Worm (Caenorhabditis elegans) whole organism, young adult: ENCODE measurements around the gene C01G10.1.

Experiments used
- B0336.3 ChIP-seq: fragments of 200-800 bp; sonication (Bioruptor generic); IDR thresholded peaks from 2 replicates; pipeline ENCODE4 v1.3.6; 2022; ENCODE audit warnings: missing genetic modification characterization, missing compliant biosample characterization
- C06A6.2 ChIP-seq: fragments of 200-800 bp; sonication (Bioruptor generic); conservative IDR thresholded peaks from 2 replicates; pipeline ENCODE4 v1.3.6; 2022; ENCODE audit warnings: missing genetic modification characterization, missing compliant biosample characterization
- F10E7.11 ChIP-seq: sonication (generic microtip); optimal IDR thresholded peaks from 2 replicates; lab custom pipeline; 2017; ENCODE audit warnings: mild to moderate bottlenecking, missing genetic modification characterization, moderate library complexity, missing compliant biosample characterization
- F37B4.10 ChIP-seq: fragments of 200-800 bp; sonication (Bioruptor generic); IDR thresholded peaks from 2 replicates; pipeline ENCODE4 v1.3.6; 2022; ENCODE audit warnings: missing genetic modification characterization, missing compliant biosample characterization
- F55B11.4 ChIP-seq: sonication (generic microtip); optimal IDR thresholded peaks from 2 replicates; lab custom pipeline; 2016; ENCODE audit warnings: missing compliant biosample characterization, missing genetic modification characterization, borderline replicate concordance; ENCODE audit not compliant: insufficient read depth
- F57A8.1 ChIP-seq: fragments of 200-800 bp; sonication (Bioruptor generic); optimal IDR thresholded peaks from 2 replicates; lab custom pipeline; 2018; ENCODE audit warnings: mild to moderate bottlenecking, missing genetic modification characterization, moderate library complexity, missing compliant biosample characterization
- F57C9.4 ChIP-seq: sonication (generic microtip); optimal IDR thresholded peaks from 2 replicates; lab custom pipeline; 2017; ENCODE audit warnings: mild to moderate bottlenecking, missing genetic modification characterization, missing compliant biosample characterization
- Y67H2A.10 ChIP-seq: fragments of 200-800 bp; sonication (Bioruptor generic); conservative IDR thresholded peaks from 2 replicates; pipeline ENCODE4 v1.3.6; 2022; ENCODE audit warnings: missing genetic modification reagents, missing genetic modification characterization, missing compliant biosample characterization
- Y79H2A.3 ChIP-seq: fragments of 200-800 bp; sonication (Bioruptor generic); conservative IDR thresholded peaks from 2 replicates; pipeline ENCODE4 v1.3.6; 2022; ENCODE audit warnings: missing genetic modification reagents, missing genetic modification characterization, missing compliant biosample characterization
- Y95B8A.8 ChIP-seq: fragments of 200-800 bp; sonication (Bioruptor generic); IDR thresholded peaks from 2 replicates; pipeline ENCODE4 v1.3.6; 2022; ENCODE audit warnings: missing genetic modification reagents, missing genetic modification characterization, missing compliant biosample characterization
- akir-1 ChIP-seq: fragments of 200-800 bp; sonication (Bioruptor generic); optimal IDR thresholded peaks from 2 replicates; lab custom pipeline; 2018; ENCODE audit warnings: mild to moderate bottlenecking, missing genetic modification characterization, moderate library complexity, missing compliant biosample characterization
- ama-1 ChIP-seq, 3 experiments: fragments of 150-350 bp in 1 of 3; sonication (generic microtip) in 2 of 3; optimal IDR thresholded peaks; 2 replicates each; lab custom pipeline; 2014 to 2018; ENCODE audit warnings: missing biosample characterization in 2 of 3, missing genetic modification characterization in 2 of 3, missing genetic modification reagents in 2 of 3
- athp-1 ChIP-seq: sonication (generic microtip); optimal IDR thresholded peaks from 2 replicates; lab custom pipeline; 2017; ENCODE audit warnings: mild to moderate bottlenecking, missing genetic modification characterization, missing compliant biosample characterization
- attf-3 ChIP-seq: fragments of 200-800 bp; sonication (Bioruptor generic); conservative IDR thresholded peaks from 2 replicates; pipeline ENCODE4 v1.3.6; 2022; ENCODE audit warnings: missing genetic modification reagents, missing genetic modification characterization, missing compliant biosample characterization
- attf-5 ChIP-seq: fragments of 200-800 bp; sonication (Bioruptor generic); optimal IDR thresholded peaks from 2 replicates; lab custom pipeline; 2018; ENCODE audit warnings: mild to moderate bottlenecking, missing genetic modification characterization, missing compliant biosample characterization
- cebp-2 ChIP-seq: fragments of 200-800 bp; sonication (Bioruptor generic); IDR thresholded peaks from 2 replicates; pipeline ENCODE4 v1.3.6; 2022; ENCODE audit warnings: missing genetic modification characterization, missing compliant biosample characterization
- ceh-27 ChIP-seq: fragments of 200-800 bp; sonication (Bioruptor generic); optimal IDR thresholded peaks from 2 replicates; lab custom pipeline; 2018; ENCODE audit warnings: mild to moderate bottlenecking, missing genetic modification characterization, moderate library complexity, missing compliant biosample characterization
- dpff-1 ChIP-seq: sonication (generic microtip); optimal IDR thresholded peaks from 2 replicates; lab custom pipeline; 2017; ENCODE audit warnings: mild to moderate bottlenecking, missing genetic modification characterization, missing compliant biosample characterization
- dpl-1 ChIP-seq: fragments of 150-350 bp; optimal IDR thresholded peaks from 2 replicates; lab custom pipeline; 2014; ENCODE audit warnings: missing biosample characterization, missing genetic modification reagents, missing genetic modification characterization
- egl-18 ChIP-seq: fragments of 200-800 bp; sonication (Bioruptor generic); IDR thresholded peaks from 2 replicates; pipeline ENCODE4 v1.3.6; 2022; ENCODE audit warnings: missing genetic modification reagents, missing genetic modification characterization, missing compliant biosample characterization
- ets-4 ChIP-seq: fragments of 200-800 bp; sonication (Bioruptor generic); optimal IDR thresholded peaks from 2 replicates; lab custom pipeline; 2018; ENCODE audit warnings: mild to moderate bottlenecking, missing genetic modification characterization, missing compliant biosample characterization
- fkh-3 ChIP-seq: sonication (generic microtip); optimal IDR thresholded peaks from 2 replicates; lab custom pipeline; 2016; ENCODE audit warnings: mild to moderate bottlenecking, missing genetic modification characterization, missing compliant biosample characterization
- gei-17 ChIP-seq: fragments of 200-800 bp; sonication (Bioruptor generic); optimal IDR thresholded peaks from 2 replicates; lab custom pipeline; 2018; ENCODE audit warnings: mild to moderate bottlenecking, missing genetic modification characterization, missing compliant biosample characterization
- him-1 ChIP-seq: sonication (generic microtip); optimal IDR thresholded peaks from 2 replicates; lab custom pipeline; 2016; ENCODE audit warnings: missing genotype, missing genetic modification reagents, missing genetic modification characterization, missing compliant biosample characterization
- hlh-12 ChIP-seq: sonication (generic microtip); optimal IDR thresholded peaks from 2 replicates; lab custom pipeline; 2016; ENCODE audit warnings: missing genetic modification characterization, missing compliant biosample characterization
- hmg-1.2 ChIP-seq: fragments of 200-800 bp; sonication (Bioruptor generic); IDR thresholded peaks from 2 replicates; pipeline ENCODE4 v1.3.6; 2022; ENCODE audit warnings: missing genetic modification reagents, missing genetic modification characterization, missing compliant biosample characterization
- let-526 ChIP-seq: fragments of 200-800 bp; sonication (Bioruptor generic); IDR thresholded peaks from 2 replicates; pipeline ENCODE4 v1.3.6; 2022; ENCODE audit warnings: missing genetic modification reagents, missing genetic modification characterization, missing compliant biosample characterization
- lin-35 ChIP-seq, 3 experiments: fragments of 150-350 bp in 2 of 3; sonication (generic microtip) in 1 of 3; optimal IDR thresholded peaks; 2 replicates each; lab custom pipeline; 2014 to 2018; ENCODE audit warnings: missing biosample characterization in 3 of 3, missing genetic modification characterization in 3 of 3, missing genetic modification reagents in 3 of 3
- lin-54 ChIP-seq: fragments of 200-800 bp; sonication (Bioruptor generic); optimal IDR thresholded peaks from 2 replicates; lab custom pipeline; 2018; ENCODE audit warnings: mild to moderate bottlenecking, missing genetic modification characterization, missing compliant biosample characterization
- madf-3 ChIP-seq: fragments of 200-800 bp; sonication (Bioruptor generic); IDR thresholded peaks from 2 replicates; pipeline ENCODE4 v1.3.6; 2022; ENCODE audit warnings: missing genetic modification reagents, missing genetic modification characterization, missing compliant biosample characterization
- madf-6 ChIP-seq: fragments of 200-800 bp; sonication (Bioruptor generic); IDR thresholded peaks from 2 replicates; pipeline ENCODE4 v1.3.6; 2022; ENCODE audit warnings: missing genetic modification reagents, missing genetic modification characterization, missing compliant biosample characterization
- madf-8 ChIP-seq: fragments of 200-800 bp; sonication (Bioruptor generic); conservative IDR thresholded peaks from 2 replicates; pipeline ENCODE4 v1.3.6; 2022; ENCODE audit warnings: missing genetic modification reagents, missing genetic modification characterization, missing compliant biosample characterization
- mel-28 ChIP-seq: sonication (generic microtip); optimal IDR thresholded peaks from 2 replicates; lab custom pipeline; 2016; ENCODE audit warnings: borderline replicate concordance, mild to moderate bottlenecking, missing genetic modification characterization, missing compliant biosample characterization
- mxl-1 ChIP-seq: sonication (generic microtip); optimal IDR thresholded peaks from 2 replicates; lab custom pipeline; 2016; ENCODE audit warnings: missing genetic modification characterization, missing compliant biosample characterization
- nhr-120 ChIP-seq: fragments of 200-800 bp; sonication (Bioruptor generic); IDR thresholded peaks from 2 replicates; pipeline ENCODE4 v1.3.6; 2022; ENCODE audit warnings: missing genetic modification characterization, missing compliant biosample characterization
- nhr-80 ChIP-seq: sonication (generic microtip); optimal IDR thresholded peaks from 2 replicates; lab custom pipeline; 2016; ENCODE audit warnings: missing genetic modification characterization, missing compliant biosample characterization
- nhr-90 ChIP-seq: sonication (generic microtip); optimal IDR thresholded peaks from 2 replicates; lab custom pipeline; 2016; ENCODE audit warnings: missing genotype, mild to moderate bottlenecking, missing genetic modification characterization, missing compliant biosample characterization
- rcor-1 ChIP-seq: fragments of 200-800 bp; sonication (Bioruptor generic); IDR thresholded peaks from 2 replicates; pipeline ENCODE4 v1.3.6; 2022; ENCODE audit warnings: missing genetic modification reagents, missing genetic modification characterization, missing compliant biosample characterization
- repo-1 ChIP-seq: sonication (generic microtip); optimal IDR thresholded peaks from 2 replicates; lab custom pipeline; 2017; ENCODE audit warnings: mild to moderate bottlenecking, missing genetic modification characterization, missing compliant biosample characterization
- sdz-38 ChIP-seq: sonication (generic microtip); optimal IDR thresholded peaks from 2 replicates; lab custom pipeline; 2016; ENCODE audit warnings: missing genotype, missing genetic modification characterization, missing compliant biosample characterization
- snpc-1.3 ChIP-seq: sonication (generic microtip); optimal IDR thresholded peaks from 2 replicates; lab custom pipeline; 2017; ENCODE audit warnings: missing genetic modification characterization, mild to moderate bottlenecking, missing compliant biosample characterization, antibody characterized with exemption, moderate library complexity, missing genotype, missing genetic modification reagents; ENCODE audit not compliant: insufficient read depth
- snpc-3.4 ChIP-seq: sonication (generic microtip); optimal IDR thresholded peaks from 2 replicates; lab custom pipeline; 2017; ENCODE audit warnings: missing genetic modification characterization, mild to moderate bottlenecking, missing compliant biosample characterization, antibody characterized with exemption, moderate library complexity, missing genotype, missing genetic modification reagents
- tbp1 ChIP-seq: fragments of 200-800 bp; sonication (Bioruptor generic); optimal IDR thresholded peaks from 2 replicates; lab custom pipeline; 2018; ENCODE audit warnings: mild to moderate bottlenecking, missing genetic modification characterization, missing compliant biosample characterization
- tbx-9 ChIP-seq: sonication (generic microtip); optimal IDR thresholded peaks from 2 replicates; lab custom pipeline; 2016; ENCODE audit warnings: borderline replicate concordance, missing genetic modification characterization, inconsistent platforms, missing compliant biosample characterization
- tlf-1 ChIP-seq: fragments of 200-800 bp; sonication (Bioruptor generic); optimal IDR thresholded peaks from 2 replicates; lab custom pipeline; 2018; ENCODE audit warnings: mild to moderate bottlenecking, missing genetic modification characterization, missing compliant biosample characterization
- unc-62 ChIP-seq: fragments of 150-350 bp; optimal IDR thresholded peaks from 2 replicates; lab custom pipeline; 2014; ENCODE audit warnings: missing biosample characterization, missing genetic modification reagents, missing genetic modification characterization
- xnd-1 ChIP-seq: sonication (generic microtip); optimal IDR thresholded peaks from 2 replicates; lab custom pipeline; 2016; ENCODE audit warnings: missing genotype, missing genetic modification reagents, missing genetic modification characterization, missing compliant biosample characterization
- zfh-2 ChIP-seq: fragments of 200-800 bp; sonication (Bioruptor generic); conservative IDR thresholded peaks from 2 replicates; pipeline ENCODE4 v1.3.6; 2022; ENCODE audit warnings: missing genetic modification reagents, missing genetic modification characterization, missing compliant biosample characterization
- ztf-22 ChIP-seq: fragments of 200-800 bp; sonication (Bioruptor generic); optimal IDR thresholded peaks from 2 replicates; lab custom pipeline; 2018; ENCODE audit warnings: mild to moderate bottlenecking, missing genetic modification characterization, moderate library complexity, missing compliant biosample characterization
- ztf-26 ChIP-seq: sonication (generic microtip); optimal IDR thresholded peaks from 2 replicates; lab custom pipeline; 2017; ENCODE audit warnings: missing genetic modification characterization, missing compliant biosample characterization

The C01G10.1 gene

DNA sequence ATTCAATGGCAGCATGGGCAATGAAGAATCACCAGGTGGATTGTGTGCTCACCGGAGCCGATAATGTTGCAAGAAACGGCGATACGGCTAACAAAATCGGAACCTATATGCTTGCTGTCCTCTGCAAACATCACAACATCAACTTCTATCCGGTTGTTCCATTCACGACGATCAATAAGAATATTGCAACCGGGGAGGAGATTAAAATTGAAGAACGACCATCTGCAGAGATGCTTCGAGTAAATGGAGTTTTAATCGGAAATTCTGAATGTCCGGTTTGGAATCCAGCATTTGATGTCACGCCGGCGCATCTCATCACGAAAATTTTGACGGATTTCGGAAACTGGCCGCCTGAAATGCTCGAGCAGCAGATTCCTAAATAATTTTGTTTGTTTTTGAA lies 15.9 kb upstream of the C01G10.1 start (continued):
- TF ChIP-seq him-1 (tag; lab: Kevin White, UChicago): no peak
- peak; percentile 82 for TF ChIP-seq B0336.3 (GFP tag; lab: Robert Waterston, UW)
- TF ChIP-seq akir-1 (GFP tag; lab: Kevin White, UChicago): no peak
- TF ChIP-seq tbp1: peak; percentile 53
- TF ChIP-seq Y95B8A.8 (GFP tag; lab: Robert Waterston, UW): 0 out of 2 replicates have a peak, but pooled peaks have one; percentile 40
- peak; percentile 82 for TF ChIP-seq athp-1 (tag; lab: Kevin White, UChicago)
- TF ChIP-seq ceh-27 (GFP tag; lab: Kevin White, UChicago): no peak
- no peak for TF ChIP-seq snpc-3.4 (tag; lab: Kevin White, UChicago)
- no peak for TF ChIP-seq Y67H2A.10 (GFP tag; lab: Robert Waterston, UW)
- peak; percentile 55 for TF ChIP-seq tlf-1 (GFP tag; lab: Kevin White, UChicago)
- TF ChIP-seq tbx-9 (tag; lab: Kevin White, UChicago): no peak
- TF ChIP-seq ama-1 (optimal IDR thresholded peaks at IDR 0.05; lab: Kevin White, UChicago): peak; percentile 68
- TF ChIP-seq ama-1 (GFP tag; optimal IDR thresholded peaks at IDR 0.05; lab: Kevin White, UChicago): peak in 1 of 2 experiments; percentile 80
- peak; percentile 4 for TF ChIP-seq F57C9.4 (tag; lab: Kevin White, UChicago)
- no peak for TF ChIP-seq nhr-120
- no peak for TF ChIP-seq attf-3 (GFP tag; lab: Robert Waterston, UW)
- TF ChIP-seq madf-8: no peak
- no peak for TF ChIP-seq dpl-1 (GFP tag; lab: Kevin White, UChicago)
- peak; percentile 22 for TF ChIP-seq F10E7.11 (tag; lab: Kevin White, UChicago)
- TF ChIP-seq let-526 (GFP tag; lab: Robert Waterston, UW): no peak
- TF ChIP-seq repo-1: peak; percentile 71
- TF ChIP-seq Y79H2A.3 (GFP tag; lab: Robert Waterston, UW): no peak
- no peak for TF ChIP-seq dpff-1
- no peak for TF ChIP-seq F37B4.10 (GFP tag; lab: Robert Waterston, UW)
- no peak for TF ChIP-seq ets-4
- no peak for TF ChIP-seq F57A8.1 (GFP tag; lab: Kevin White, UChicago)
- peak; percentile 40 for TF ChIP-seq hmg-1.2
- TF ChIP-seq egl-18 (GFP tag; lab: Robert Waterston, UW): no peak
- 0 out of 2 replicates have a peak, but pooled peaks have one; percentile 35 for TF ChIP-seq cebp-2 (GFP tag; lab: Robert Waterston, UW)
- TF ChIP-seq ztf-22 (GFP tag; lab: Kevin White, UChicago): peak; percentile 5
- peak; percentile 6 for TF ChIP-seq nhr-90
- TF ChIP-seq xnd-1 (tag; lab: Kevin White, UChicago): no peak
- TF ChIP-seq rcor-1: no peak
- TF ChIP-seq unc-62 (GFP tag; lab: Kevin White, UChicago): no peak
- TF ChIP-seq C06A6.2 (GFP tag; lab: Robert Waterston, UW): no peak
- peak; percentile 58; the same call in 1 of the 2 replicates for TF ChIP-seq madf-3 (GFP tag; lab: Robert Waterston, UW)
- TF ChIP-seq zfh-2 (GFP tag; lab: Robert Waterston, UW): no peak
- TF ChIP-seq lin-54 (GFP tag; lab: Kevin White, UChicago): peak; percentile 27
- peak; percentile 9 for TF ChIP-seq ztf-26 (tag; lab: Kevin White, UChicago)
- TF ChIP-seq gei-17: no peak

- TF ChIP-seq attf-5 (GFP tag; lab: Kevin White, UChicago) (peak; percentile 93), F37B4.10 (GFP tag; lab: Robert Waterston, UW) (no peak), F55B11.4 (tag; lab: Kevin White, UChicago) (no peak), lin-35 (GFP tag; optimal IDR thresholded peaks at IDR 0.05; lab: Kevin White, UChicago) (no peak), hlh-12 (tag; lab: Kevin White, UChicago) (no peak), fkh-3 (tag; lab: Kevin White, UChicago) (no peak), sdz-38 (tag; lab: Kevin White, UChicago) (no peak), F57A8.1 (GFP tag; lab: Kevin White, UChicago) (no peak), nhr-80 (tag; lab: Kevin White, UChicago) (peak; percentile 49), madf-6 (GFP tag; lab: Robert Waterston, UW) (peak; percentile 79), tbp1 (no peak), snpc-1.3 (peak; percentile 65), ets-4 (no peak), mel-28 (tag; lab: Kevin White, UChicago) (peak; percentile 57), mxl-1 (tag; lab: Kevin White, UChicago) (no peak)
Observed at ce11 chrV:15085335-15085800, 14.2 kb upstream of the C01G10.1 start, which contains the start of the genes ahsa-1 and C01G10.7. ahsa-1 (minus strand) TSS chrV:15085385. C01G10.7 (plus strand) TSS chrV:15085747.
